Worm (Caenorhabditis elegans) whole organism, L1 larva: ENCODE measurements around the gene srlf-33.

ENCODE experiments used
- C04F5.9 ChIP-seq: sonication (generic microtip); optimal IDR thresholded peaks from 2 replicates; lab custom pipeline; 2016; ENCODE audit warnings: missing genetic modification characterization, missing compliant biosample characterization
- C16A3.4 ChIP-seq: fragments of 150-350 bp; optimal IDR thresholded peaks from 2 replicates; lab custom pipeline; 2014; ENCODE audit warnings: missing biosample characterization, missing genetic modification characterization
- C34B4.2 ChIP-seq: sonication (generic microtip); optimal IDR thresholded peaks from 2 replicates; lab custom pipeline; 2017; ENCODE audit warnings: mild to moderate bottlenecking, missing genetic modification characterization, missing compliant biosample characterization
- Y116A8C.19 ChIP-seq: sonication (generic microtip); optimal IDR thresholded peaks from 2 replicates; lab custom pipeline; 2016; ENCODE audit warnings: missing compliant biosample characterization, missing genetic modification characterization, borderline replicate concordance
- aha-1 ChIP-seq: fragments of 150-350 bp; optimal IDR thresholded peaks from 2 replicates; lab custom pipeline; 2014; ENCODE audit warnings: missing biosample characterization, missing genetic modification characterization
- alr-1 ChIP-seq: fragments of 200-800 bp; sonication (Bioruptor generic); optimal IDR thresholded peaks from 2 replicates; lab custom pipeline; 2018; ENCODE audit warnings: borderline replicate concordance, mild to moderate bottlenecking, missing genetic modification characterization, missing compliant biosample characterization
- blmp-1 ChIP-seq: fragments of 150-350 bp; optimal IDR thresholded peaks from 2 replicates; lab custom pipeline; 2014; ENCODE audit warnings: missing biosample characterization, missing genetic modification characterization
- ceh-63 ChIP-seq: fragments of 200-800 bp; sonication (Bioruptor generic); optimal IDR thresholded peaks from 2 replicates; lab custom pipeline; 2018; ENCODE audit warnings: mild to moderate bottlenecking, missing genetic modification characterization, missing compliant biosample characterization
- ceh-82 ChIP-seq, 3 experiments: fragments of 150-350 bp in 1 of 3; sonication (generic microtip) in 2 of 3; optimal IDR thresholded peaks; 2 replicates each; lab custom pipeline; 2014 to 2017; ENCODE audit warnings: missing biosample characterization in 3 of 3, missing genetic modification characterization in 3 of 3
- ceh-88 ChIP-seq: fragments of 200-800 bp; sonication (Bioruptor generic); IDR thresholded peaks from 2 replicates; pipeline ENCODE4 v1.3.6; 2022; ENCODE audit warnings: missing genetic modification characterization, missing compliant biosample characterization
- ces-1 ChIP-seq: fragments of 150-350 bp; optimal IDR thresholded peaks from 2 replicates; lab custom pipeline; 2014; ENCODE audit warnings: missing biosample characterization, missing genetic modification reagents, missing genetic modification characterization
- dsc-1 ChIP-seq: sonication (generic microtip); optimal IDR thresholded peaks from 2 replicates; lab custom pipeline; 2016; ENCODE audit warnings: mild to moderate bottlenecking, missing genetic modification characterization, missing compliant biosample characterization
- egl-13 ChIP-seq: sonication (generic microtip); optimal IDR thresholded peaks from 2 replicates; lab custom pipeline; 2016; ENCODE audit warnings: missing genotype, missing genetic modification reagents, missing genetic modification characterization, missing compliant biosample characterization
- elt-3 ChIP-seq, 6 experiments: fragments of 150-350 bp in 1 of 6; sonication (generic microtip); optimal IDR thresholded peaks; 2 replicates each; lab custom pipeline; 2017 to 2018; ENCODE audit warnings: missing biosample characterization in 6 of 6, missing genetic modification characterization in 6 of 6, inconsistent platforms in 1 of 6
- fkh-8 ChIP-seq: sonication (generic microtip); optimal IDR thresholded peaks from 2 replicates; lab custom pipeline; 2016; ENCODE audit warnings: mild to moderate bottlenecking, missing genetic modification characterization, missing compliant biosample characterization
- grh-1 ChIP-seq: fragments of 200-800 bp; sonication (Bioruptor generic); IDR thresholded peaks from 2 replicates; pipeline ENCODE4 v1.3.6; 2022; ENCODE audit warnings: missing genetic modification reagents, missing genetic modification characterization, missing compliant biosample characterization
- hlh-17 ChIP-seq: fragments of 200-800 bp; sonication (Bioruptor generic); optimal IDR thresholded peaks from 2 replicates; lab custom pipeline; 2018; ENCODE audit warnings: missing genetic modification characterization, mild to moderate bottlenecking, missing compliant biosample characterization, moderate library complexity, borderline replicate concordance
- hlh-4 ChIP-seq: sonication (generic microtip); optimal IDR thresholded peaks from 2 replicates; lab custom pipeline; 2016; ENCODE audit warnings: mild to moderate bottlenecking, missing genetic modification characterization, missing compliant biosample characterization
- hpl-2 ChIP-seq: fragments of 150-350 bp; optimal IDR thresholded peaks from 2 replicates; lab custom pipeline; 2014; ENCODE audit warnings: missing biosample characterization, missing genetic modification reagents, missing genetic modification characterization
- jun-1 ChIP-seq: fragments of 150-350 bp; optimal IDR thresholded peaks from 2 replicates; lab custom pipeline; 2014; ENCODE audit warnings: missing biosample characterization, missing genetic modification reagents, missing genetic modification characterization
- lin-13 ChIP-seq: fragments of 150-350 bp; optimal IDR thresholded peaks from 2 replicates; lab custom pipeline; 2014; ENCODE audit warnings: missing biosample characterization, missing genetic modification reagents, missing genetic modification characterization
- lin-14 ChIP-seq: fragments of 200-800 bp; sonication (Bioruptor generic); optimal IDR thresholded peaks from 2 replicates; lab custom pipeline; 2018; ENCODE audit warnings: mild to moderate bottlenecking, missing genetic modification characterization, moderate library complexity, missing compliant biosample characterization
- lin-35 ChIP-seq, 2 experiments: fragments of 150-350 bp; optimal IDR thresholded peaks; 2 replicates each; lab custom pipeline; 2014; ENCODE audit warnings: missing biosample characterization in 2 of 2, missing genetic modification characterization in 2 of 2, missing genetic modification reagents in 2 of 2
- lir-3 ChIP-seq: sonication (generic microtip); optimal IDR thresholded peaks from 2 replicates; lab custom pipeline; 2016; ENCODE audit warnings: mild to moderate bottlenecking, missing genetic modification characterization, moderate library complexity, missing compliant biosample characterization; ENCODE audit not compliant: poor library complexity
- mef-2 ChIP-seq: fragments of 150-350 bp; optimal IDR thresholded peaks from 2 replicates; lab custom pipeline; 2014; ENCODE audit warnings: missing biosample characterization, missing genetic modification characterization
- mep-1 ChIP-seq: fragments of 150-350 bp; optimal IDR thresholded peaks from 2 replicates; lab custom pipeline; 2014; ENCODE audit warnings: missing biosample characterization, missing genetic modification characterization
- nhr-12 ChIP-seq: sonication (generic microtip); optimal IDR thresholded peaks from 2 replicates; lab custom pipeline; 2017; ENCODE audit warnings: missing biosample characterization, missing genetic modification characterization
- nhr-19 ChIP-seq: fragments of 200-800 bp; sonication (Bioruptor generic); conservative IDR thresholded peaks from 2 replicates; pipeline ENCODE4 v1.3.6; 2022; ENCODE audit warnings: missing genetic modification characterization, missing compliant biosample characterization
- nhr-20 ChIP-seq: sonication (generic microtip); optimal IDR thresholded peaks from 2 replicates; lab custom pipeline; 2016; ENCODE audit warnings: mild to moderate bottlenecking, missing genetic modification characterization, missing compliant biosample characterization
- nhr-71 ChIP-seq: sonication (generic microtip); optimal IDR thresholded peaks from 2 replicates; lab custom pipeline; 2016; ENCODE audit warnings: mild to moderate bottlenecking, missing genetic modification characterization, moderate library complexity, missing compliant biosample characterization
- nhr-77 ChIP-seq: fragments of 150-350 bp; optimal IDR thresholded peaks from 2 replicates; lab custom pipeline; 2014; ENCODE audit warnings: missing biosample characterization, missing genetic modification characterization
- nhr-84 ChIP-seq: sonication (generic microtip); optimal IDR thresholded peaks from 2 replicates; lab custom pipeline; 2017; ENCODE audit warnings: missing biosample characterization, missing genetic modification characterization
- nhr-85 ChIP-seq: sonication (generic microtip); peaks from one replicate; lab custom pipeline; 2016; ENCODE audit warnings: missing genetic modification characterization, inconsistent platforms, missing compliant biosample characterization
- nhr-90 ChIP-seq: sonication (generic microtip); optimal IDR thresholded peaks from 2 replicates; lab custom pipeline; 2016; ENCODE audit warnings: mild to moderate bottlenecking, missing genetic modification characterization, missing compliant biosample characterization; ENCODE audit not compliant: poor library complexity
- snu-23 ChIP-seq: sonication (generic microtip); optimal IDR thresholded peaks from 2 replicates; lab custom pipeline; 2016; ENCODE audit warnings: missing genetic modification characterization, missing compliant biosample characterization
- sox-4 ChIP-seq: sonication (generic microtip); optimal IDR thresholded peaks from 2 replicates; lab custom pipeline; 2016; ENCODE audit warnings: missing genetic modification characterization, missing compliant biosample characterization
- sup-37 ChIP-seq: fragments of 200-800 bp; sonication (Bioruptor generic); optimal IDR thresholded peaks from 2 replicates; lab custom pipeline; 2018; ENCODE audit warnings: mild to moderate bottlenecking, missing genetic modification characterization, missing compliant biosample characterization
- swsn-7 ChIP-seq: sonication (generic microtip); optimal IDR thresholded peaks from 2 replicates; lab custom pipeline; 2016; ENCODE audit warnings: missing genetic modification characterization, missing compliant biosample characterization
- tlp-1 ChIP-seq: fragments of 150-350 bp; optimal IDR thresholded peaks from 2 replicates; lab custom pipeline; 2014; ENCODE audit warnings: missing biosample characterization, missing genetic modification characterization
- unc-62 ChIP-seq: fragments of 150-350 bp; optimal IDR thresholded peaks from 2 replicates; lab custom pipeline; 2014; ENCODE audit warnings: missing biosample characterization, missing genetic modification reagents, missing genetic modification characterization
- unc-86 ChIP-seq: sonication (generic microtip); optimal IDR thresholded peaks from 2 replicates; lab custom pipeline; 2016; ENCODE audit warnings: missing genetic modification characterization, missing compliant biosample characterization
- xbp-1 ChIP-seq: sonication (generic microtip); optimal IDR thresholded peaks from 2 replicates; lab custom pipeline; 2016; ENCODE audit warnings: missing genetic modification characterization, missing compliant biosample characterization
- zag-1 ChIP-seq: fragments of 150-350 bp; optimal IDR thresholded peaks from 2 replicates; lab custom pipeline; 2014; ENCODE audit warnings: missing biosample characterization, missing genetic modification characterization
- zip-4 ChIP-seq: fragments of 200-800 bp; sonication (Bioruptor generic); optimal IDR thresholded peaks from 2 replicates; lab custom pipeline; 2018; ENCODE audit warnings: mild to moderate bottlenecking, missing genetic modification characterization, moderate library complexity, missing compliant biosample characterization

The srlf-33 gene

ce11 chrIV:11945621-11946020, 20.4 kb upstream of the srlf-33 start, which contains the start of gene ZK829.3:
TSS of gene ZK829.3 (minus strand) at chrIV:11945721.
- TF ChIP-seq lin-35 (GFP tag; optimal IDR thresholded peaks at IDR 0.05; lab: Kevin White, UChicago) (no peak), lin-14 (GFP tag; lab: Kevin White, UChicago) (no peak), unc-86 (tag; lab: Kevin White, UChicago) (no peak), aha-1 (no peak)
- TF ChIP-seq, all 84 proteins: peak for 0

ce11 chrIV:11942313-11942712, 17.1 kb upstream of the srlf-33 start, which contains the start of gene ZK829.1:
TSS of gene ZK829.1 (minus strand) at chrIV:11942413.
- TF ChIP-seq swsn-7 (tag; lab: Kevin White, UChicago) (no peak), lin-14 (GFP tag; lab: Kevin White, UChicago) (no peak), sup-37 (GFP tag; lab: Kevin White, UChicago) (no peak), tlp-1 (no peak), hlh-4 (no peak), fkh-8 (tag; lab: Kevin White, UChicago) (no peak), nhr-12 (tag; lab: Kevin White, UChicago) (no peak), nhr-19 (no peak), C34B4.2 (tag; lab: Kevin White, UChicago) (no peak), egl-13 (tag; lab: Kevin White, UChicago) (no peak), hpl-2 (GFP tag; lab: Kevin White, UChicago) (no peak)

- peak; percentile 26 for TF ChIP-seq nhr-85
- TF ChIP-seq nhr-20: peak; percentile 62
- TF ChIP-seq nhr-71 (tag; lab: Kevin White, UChicago): peak; percentile 82
- TF ChIP-seq snu-23 (GFP tag; lab: Kevin White, UChicago): peak; percentile 47
- no peak for TF ChIP-seq ces-1 (GFP tag; lab: Kevin White, UChicago)
These were observed 13.3 kb upstream of the srlf-33 start for ce11 chrIV:11938554-11938953.

- TF ChIP-seq lin-14 (GFP tag; lab: Kevin White, UChicago) (no peak), dsc-1 (tag; lab: Kevin White, UChicago) (no peak), lin-13 (GFP tag; lab: Kevin White, UChicago) (no peak), tlp-1 (no peak), nhr-85 (peak; percentile 41), hlh-17 (GFP tag; lab: Kevin White, UChicago) (no peak), zag-1 (tag; lab: Kevin White, UChicago) (no peak), elt-3 (tag; optimal IDR thresholded peaks at IDR 0.05; lab: Kevin White, UChicago) (peak in 1 of 6 experiments; percentile 1), nhr-77 (tag; lab: Kevin White, UChicago) (no peak), nhr-90 (tag; lab: Kevin White, UChicago) (no peak), mep-1 (no peak), mef-2 (tag; lab: Kevin White, UChicago) (no peak), Y116A8C.19 (no peak), ceh-88 (no peak), unc-62 (GFP tag; lab: Kevin White, UChicago) (no peak), swsn-7 (tag; lab: Kevin White, UChicago) (no peak), snu-23 (GFP tag; lab: Kevin White, UChicago) (peak; percentile 20), blmp-1 (tag; lab: Kevin White, UChicago) (peak; percentile 72), nhr-84 (tag; lab: Kevin White, UChicago) (no peak), ceh-82 (tag; optimal IDR thresholded peaks at IDR 0.05; lab: Kevin White, UChicago) (no peak), jun-1 (tag; lab: Kevin White, UChicago) (no peak)
These were observed 11.8 kb upstream of the srlf-33 start, which contains the start of gene slc-5A12 for ce11 chrIV:11937087-11937486. TSS of gene slc-5A12 (plus strand) at chrIV:11937419.

ce11 chrIV:11930572-11930971, 5.3 kb upstream of the srlf-33 start, which contains the start of gene nhx-9:
TSS of gene nhx-9 (plus strand) at chrIV:11930872.
- TF ChIP-seq grh-1: no peak
- no peak for TF ChIP-seq ceh-82 (tag; optimal IDR thresholded peaks at IDR 0.05; lab: Kevin White, UChicago)
- TF ChIP-seq ceh-63 (GFP tag; lab: Kevin White, UChicago): no peak
- no peak for TF ChIP-seq sox-4 (tag; lab: Kevin White, UChicago)
- no peak for TF ChIP-seq zip-4 (GFP tag; lab: Kevin White, UChicago)
- TF ChIP-seq lin-35 (GFP tag; optimal IDR thresholded peaks at IDR 0.05; lab: Kevin White, UChicago): no peak
- TF ChIP-seq C04F5.9 (tag; lab: Kevin White, UChicago): no peak
- TF ChIP-seq xbp-1 (tag; lab: Kevin White, UChicago): no peak
- TF ChIP-seq lir-3 (tag; lab: Kevin White, UChicago): no peak
- no peak for TF ChIP-seq unc-62 (GFP tag; lab: Kevin White, UChicago)
- TF ChIP-seq alr-1: no peak
- TF ChIP-seq mef-2 (tag; lab: Kevin White, UChicago): no peak
- no peak for TF ChIP-seq C16A3.4 (tag; lab: Kevin White, UChicago)
